Worm (Caenorhabditis elegans) whole organism, young adult: ENCODE results near the gene srw-123.

Source experiments
- athp-1 ChIP-seq: sonication (generic microtip); optimal IDR thresholded peaks from 2 replicates; lab custom pipeline; 2017; ENCODE audit warnings: mild to moderate bottlenecking, missing genetic modification characterization, missing compliant biosample characterization
- attf-5 ChIP-seq: fragments of 200-800 bp; sonication (Bioruptor generic); optimal IDR thresholded peaks from 2 replicates; lab custom pipeline; 2018; ENCODE audit warnings: mild to moderate bottlenecking, missing genetic modification characterization, missing compliant biosample characterization
- efl-1 ChIP-seq: fragments of 150-350 bp; optimal IDR thresholded peaks from 2 replicates; lab custom pipeline; 2014; ENCODE audit warnings: missing biosample characterization, missing genetic modification reagents, missing genetic modification characterization
- hlh-12 ChIP-seq: sonication (generic microtip); optimal IDR thresholded peaks from 2 replicates; lab custom pipeline; 2016; ENCODE audit warnings: missing genetic modification characterization, missing compliant biosample characterization
- madf-10 ChIP-seq: sonication (generic microtip); optimal IDR thresholded peaks from 2 replicates; lab custom pipeline; 2016; ENCODE audit warnings: mild to moderate bottlenecking, missing genetic modification characterization, missing compliant biosample characterization
- nfya-2 ChIP-seq: fragments of 200-800 bp; sonication (Bioruptor generic); IDR thresholded peaks from 2 replicates; pipeline ENCODE4 v1.3.6; 2022; ENCODE audit warnings: missing genetic modification reagents, missing genetic modification characterization, missing compliant biosample characterization
- nfyb-1 ChIP-seq: fragments of 200-800 bp; sonication (Bioruptor generic); IDR thresholded peaks from 2 replicates; pipeline ENCODE4 v1.3.6; 2022; ENCODE audit warnings: missing genetic modification reagents, missing genetic modification characterization, missing compliant biosample characterization
- nhr-179 ChIP-seq: sonication (generic microtip); optimal IDR thresholded peaks from 2 replicates; lab custom pipeline; 2016; ENCODE audit warnings: mild to moderate bottlenecking, missing genetic modification characterization, missing compliant biosample characterization
- pha-4 ChIP-seq: fragments of 150-350 bp; sonication (generic microtip); optimal IDR thresholded peaks from 2 replicates; lab custom pipeline; 2014; ENCODE audit warnings: missing biosample characterization, missing genetic modification reagents, missing genetic modification characterization
- sptf-2 ChIP-seq: fragments of 200-800 bp; sonication (Bioruptor generic); optimal IDR thresholded peaks from 2 replicates; lab custom pipeline; 2018; ENCODE audit warnings: mild to moderate bottlenecking, missing genetic modification characterization, missing compliant biosample characterization

- TF ChIP-seq athp-1 (tag; lab: Kevin White, UChicago) (no peak), nfya-2 (GFP tag; lab: Robert Waterston, UW) (no peak), efl-1 (GFP tag; lab: Kevin White, UChicago) (no peak), hlh-12 (tag; lab: Kevin White, UChicago) (no peak), nhr-179 (tag; lab: Kevin White, UChicago) (no peak), nfyb-1 (GFP tag; lab: Robert Waterston, UW) (no peak), madf-10 (no peak), sptf-2 (GFP tag; lab: Kevin White, UChicago) (no peak), pha-4 (tag; lab: Kevin White, UChicago) (no peak), attf-5 (no peak)
These were observed 16.3 kb upstream of the srw-123 start, which contains the start of gene srw-121 for ce11 chrV:2991485-2991884.
